Fruit fly (Drosophila melanogaster) whole organism, adult: Measurements from ENCODE around the gene Csl4.

ENCODE experiments used
- CG11617 ChIP-seq: fragments of 200-800 bp; sonication (Bioruptor generic); optimal IDR thresholded peaks from 2 replicates; lab custom pipeline; 2017; ENCODE audit warnings: mild to moderate bottlenecking, missing biosample characterization, missing genetic modification reagents, missing genetic modification characterization
- CG12768 ChIP-seq: fragments of 200-800 bp; sonication (Bioruptor generic); optimal IDR thresholded peaks from 2 replicates; lab custom pipeline; 2017; ENCODE audit warnings: missing biosample characterization, missing genetic modification characterization, mild to moderate bottlenecking, moderate library complexity, missing genetic modification reagents
- CG14711 ChIP-seq: fragments of 200-800 bp; sonication (Bioruptor generic); optimal IDR thresholded peaks from 2 replicates; lab custom pipeline; 2018; ENCODE audit warnings: missing biosample characterization, mild to moderate bottlenecking, missing genetic modification characterization, moderate library complexity
- CG1620 ChIP-seq: fragments of 200-800 bp; sonication (Bioruptor generic); optimal IDR thresholded peaks from 2 replicates; lab custom pipeline; 2016; ENCODE audit warnings: missing biosample characterization, missing genetic modification characterization
- CG33017 ChIP-seq: fragments of 200-800 bp; sonication (Bioruptor generic); optimal IDR thresholded peaks from 2 replicates; lab custom pipeline; 2018; ENCODE audit warnings: missing biosample characterization, mild to moderate bottlenecking, missing genetic modification characterization, moderate library complexity
- CG5204 ChIP-seq: fragments of 200-800 bp; sonication (Bioruptor generic); optimal IDR thresholded peaks from 2 replicates; lab custom pipeline; 2016; ENCODE audit warnings: missing biosample characterization, missing genetic modification characterization
- CG7045 ChIP-seq: fragments of 200-800 bp; sonication (Bioruptor generic); optimal IDR thresholded peaks from 2 replicates; lab custom pipeline; 2017; ENCODE audit warnings: missing biosample characterization, mild to moderate bottlenecking, missing genetic modification characterization
- CG7101 ChIP-seq: fragments of 200-800 bp; sonication (Bioruptor generic); optimal IDR thresholded peaks from 2 replicates; lab custom pipeline; 2018; ENCODE audit warnings: missing biosample characterization, mild to moderate bottlenecking, missing genetic modification characterization, moderate library complexity
- Clk ChIP-seq: fragments of 200-800 bp; sonication (Bioruptor generic); optimal IDR thresholded peaks from 2 replicates; lab custom pipeline; 2017; ENCODE audit warnings: missing biosample characterization, missing genetic modification characterization
- Crg-1 ChIP-seq: fragments of 200-800 bp; sonication (Bioruptor generic); optimal IDR thresholded peaks from 2 replicates; lab custom pipeline; 2016; ENCODE audit warnings: missing biosample characterization, missing genetic modification characterization
- Hr96 ChIP-seq: fragments of 200-800 bp; sonication (Bioruptor generic); optimal IDR thresholded peaks from 2 replicates; lab custom pipeline; 2016; ENCODE audit warnings: missing biosample characterization, missing genetic modification characterization
- Mnt ChIP-seq: fragments of 200-800 bp; sonication (Bioruptor generic); optimal IDR thresholded peaks from 2 replicates; lab custom pipeline; 2016; ENCODE audit warnings: missing biosample characterization, mild to moderate bottlenecking, missing genetic modification characterization
- bab1 ChIP-seq: fragments of 200-800 bp; sonication (Bioruptor generic); optimal IDR thresholded peaks from 3 replicates; lab custom pipeline; 2019; ENCODE audit warnings: missing biosample characterization, mild to moderate bottlenecking, missing genetic modification characterization, moderate library complexity
- cic ChIP-seq: fragments of 200-800 bp; sonication (Bioruptor generic); optimal IDR thresholded peaks from 2 replicates; lab custom pipeline; 2017; ENCODE audit warnings: missing biosample characterization, mild to moderate bottlenecking, missing genetic modification characterization, moderate library complexity
- cnc ChIP-seq, 2 experiments: fragments of >200 bp; optimal IDR thresholded peaks; 2 replicates each; lab custom pipeline; 2017
- kay ChIP-seq: fragments of 200-800 bp; sonication (Bioruptor generic); peaks from one replicate; lab custom pipeline; 2016; ENCODE audit warnings: missing biosample characterization, missing genetic modification characterization, borderline replicate concordance
- ovo ChIP-seq: fragments of 200-800 bp; sonication (Bioruptor generic); optimal IDR thresholded peaks from 2 replicates; lab custom pipeline; 2016; ENCODE audit warnings: missing biosample characterization, missing genetic modification characterization
- pad ChIP-seq: fragments of 200-800 bp; sonication (Bioruptor generic); optimal IDR thresholded peaks from 3 replicates; lab custom pipeline; 2017; ENCODE audit warnings: missing biosample characterization, missing genetic modification characterization, mild to moderate bottlenecking, moderate library complexity, missing genetic modification reagents
- tj ChIP-seq: fragments of 200-800 bp; sonication (Bioruptor generic); optimal IDR thresholded peaks from 3 replicates; lab custom pipeline; 2017; ENCODE audit warnings: missing biosample characterization, mild to moderate bottlenecking, missing genetic modification characterization, moderate library complexity
- toe ChIP-seq: fragments of 200-800 bp; sonication (Bioruptor generic); optimal IDR thresholded peaks from 2 replicates; lab custom pipeline; 2016; ENCODE audit warnings: missing biosample characterization, missing genetic modification characterization

Csl4 gene

DNA sequence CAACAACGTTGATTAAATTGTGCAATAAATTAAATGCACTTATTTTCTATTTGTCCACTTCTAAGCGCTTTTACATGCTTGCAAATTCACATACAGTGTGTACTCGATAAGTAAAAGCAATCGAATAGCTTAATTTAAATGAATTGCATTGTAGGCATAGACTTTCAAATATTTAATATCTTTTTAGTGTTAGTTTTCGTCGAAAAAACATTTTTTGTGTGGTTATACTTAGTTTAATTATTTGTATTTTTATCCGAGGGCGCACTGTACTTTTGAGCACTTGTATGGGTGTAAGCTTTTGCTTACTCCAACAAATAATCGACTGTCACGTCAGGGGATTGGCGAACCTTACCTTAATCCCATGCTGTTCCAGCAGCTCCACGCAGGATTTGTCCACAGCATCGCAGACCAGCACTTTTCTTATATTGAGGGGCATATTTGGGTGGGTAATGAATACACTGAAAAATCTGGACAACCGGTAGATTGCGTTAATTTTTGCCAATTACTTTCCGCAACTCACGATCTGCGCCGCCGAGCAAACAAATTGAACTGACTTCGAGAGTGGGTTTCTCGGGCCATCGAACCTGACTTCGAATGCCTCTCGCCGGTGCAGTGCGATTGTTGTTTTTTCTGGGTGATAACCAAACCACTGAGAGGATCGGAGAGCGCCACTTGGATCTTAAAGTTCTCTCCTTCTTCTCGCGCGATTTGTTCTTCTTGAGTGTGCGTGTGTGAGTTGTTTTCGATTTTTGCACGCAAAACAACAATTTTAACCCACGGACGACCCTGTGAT is 32.0 kb upstream of the Csl4 start, which contains the start of gene CG6287:
Gene CG6287 (minus strand): TSS at position 556 of the 793 bp plus-strand sequence.
- TF ChIP-seq Mnt (GFP tag; lab: Kevin White, UChicago) (peak; percentile 66), cnc (optimal IDR thresholded peaks at IDR 0.05; lab: Kevin White, UChicago) (peak; percentile 78 to 85), CG7045 (GFP tag; lab: Kevin White, UChicago) (peak; percentile 97), Clk (GFP tag; lab: Kevin White, UChicago) (peak; percentile 92), CG1620 (GFP tag; lab: Kevin White, UChicago) (peak; percentile 92), cic (GFP tag; lab: Kevin White, UChicago) (peak; percentile 63), CG7101 (tag; lab: Kevin White, UChicago) (peak; percentile 97), CG14711 (tag; lab: Kevin White, UChicago) (peak; percentile 96), CG33017 (tag; lab: Kevin White, UChicago) (peak; percentile 97), toe (GFP tag; lab: Kevin White, UChicago) (peak; percentile 95), pad (peak; percentile 86), CG11617 (GFP tag; lab: Kevin White, UChicago) (peak; percentile 94), CG12768 (peak; percentile 95), Crg-1 (GFP tag; lab: Kevin White, UChicago) (peak; percentile 93), tj (GFP tag; lab: Kevin White, UChicago) (peak; percentile 94), CG5204 (GFP tag; lab: Kevin White, UChicago) (peak; percentile 94), Hr96 (GFP tag; lab: Kevin White, UChicago) (peak; percentile 88), ovo (peak; percentile 75), bab1 (GFP tag; lab: Kevin White, UChicago) (peak; percentile 98), kay (GFP tag; lab: Kevin White, UChicago) (no peak)

DNA sequence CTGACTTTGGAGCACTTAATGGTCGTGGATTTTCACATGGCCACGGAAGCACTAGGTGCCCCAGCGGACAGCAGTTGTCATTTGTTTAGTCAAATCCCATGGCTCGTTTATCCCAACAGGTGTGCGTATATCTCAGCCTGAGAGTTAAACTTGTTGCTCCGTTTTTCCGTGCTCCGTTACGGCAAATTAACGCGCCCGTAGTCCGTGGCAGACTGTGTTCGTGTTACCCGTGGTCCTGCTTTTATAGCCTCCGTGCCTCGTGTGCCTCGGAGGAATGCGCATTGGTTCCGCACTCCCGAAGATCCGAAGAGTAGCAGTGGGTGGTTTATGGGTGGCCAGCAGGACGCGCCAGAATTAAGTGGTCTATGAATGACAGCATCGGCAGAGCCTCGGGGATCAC is 25.6 kb upstream of the Csl4 start, which contains the start of gene Gyc32E:
Gene Gyc32E (minus strand): TSS at position 133 of the 400 bp plus-strand sequence.
- TF ChIP-seq ovo (no peak), CG11617 (GFP tag; lab: Kevin White, UChicago) (no peak), cnc (optimal IDR thresholded peaks at IDR 0.05; lab: Kevin White, UChicago) (no peak), CG5204 (GFP tag; lab: Kevin White, UChicago) (no peak), bab1 (GFP tag; lab: Kevin White, UChicago) (no peak), Mnt (GFP tag; lab: Kevin White, UChicago) (no peak), Clk (GFP tag; lab: Kevin White, UChicago) (no peak), CG12768 (no peak), CG14711 (tag; lab: Kevin White, UChicago) (no peak), Crg-1 (GFP tag; lab: Kevin White, UChicago) (no peak), CG7045 (GFP tag; lab: Kevin White, UChicago) (no peak), CG7101 (tag; lab: Kevin White, UChicago) (no peak), Hr96 (GFP tag; lab: Kevin White, UChicago) (no peak), kay (GFP tag; lab: Kevin White, UChicago) (no peak), toe (GFP tag; lab: Kevin White, UChicago) (no peak), cic (GFP tag; lab: Kevin White, UChicago) (no peak), tj (GFP tag; lab: Kevin White, UChicago) (no peak), pad (no peak)

dm6 chr2L:11145317-11145716 is 21.9 kb upstream of the Csl4 start, which contains the start of gene CG31867:
Gene CG31867, minus strand, starts transcription at chr2L:11145417.
- no peak for TF ChIP-seq Hr96 (GFP tag; lab: Kevin White, UChicago)
- TF ChIP-seq Crg-1 (GFP tag; lab: Kevin White, UChicago), result no peak
- TF ChIP-seq CG5204 (GFP tag; lab: Kevin White, UChicago), result no peak
- no peak for TF ChIP-seq toe (GFP tag; lab: Kevin White, UChicago)
- no peak for TF ChIP-seq cnc (optimal IDR thresholded peaks at IDR 0.05; lab: Kevin White, UChicago)
- no peak for TF ChIP-seq Mnt (GFP tag; lab: Kevin White, UChicago)
- TF ChIP-seq CG7045 (GFP tag; lab: Kevin White, UChicago), result no peak
- TF ChIP-seq cic (GFP tag; lab: Kevin White, UChicago), result no peak
- TF ChIP-seq CG12768, result no peak
- no peak for TF ChIP-seq CG11617 (GFP tag; lab: Kevin White, UChicago)

- TF ChIP-seq CG7045 (GFP tag; lab: Kevin White, UChicago) (no peak), CG1620 (GFP tag; lab: Kevin White, UChicago) (no peak), Clk (GFP tag; lab: Kevin White, UChicago) (no peak), Mnt (GFP tag; lab: Kevin White, UChicago) (no peak), ovo (no peak)
These were observed 12.7 kb upstream of the Csl4 start, which contains the start of gene hgo for dm6 chr2L:11136093-11136492. Gene hgo, plus strand, starts transcription at chr2L:11136393.

dm6 chr2L:11130151-11131008 is 7.0 kb upstream of the Csl4 start, which contains the start of the genes RfC38 and CG4751:
Gene RfC38, minus strand, starts transcription at chr2L:11130645.
Gene CG4751, plus strand, starts transcription at chr2L:11130737.
- TF ChIP-seq CG11617 (GFP tag; lab: Kevin White, UChicago) (peak; percentile 37), toe (GFP tag; lab: Kevin White, UChicago) (peak; percentile 15), ovo (peak; percentile 46), CG7101 (tag; lab: Kevin White, UChicago) (peak; percentile 19), bab1 (GFP tag; lab: Kevin White, UChicago) (peak; percentile 10), kay (GFP tag; lab: Kevin White, UChicago) (peak; percentile 74), pad (no peak), Hr96 (GFP tag; lab: Kevin White, UChicago) (no peak)
